Fruit fly (Drosophila melanogaster): ENCODE data around the gene CG12061.

- TF ChIP-seq crol (GFP tag; IDR thresholded peaks at IDR 0.05), result no peak
- no peak for TF ChIP-seq MTF-1 (GFP tag; optimal IDR thresholded peaks at IDR 0.05; ENCODE audit: borderline replicate concordance)
- TF ChIP-seq CG10267 (tag; optimal IDR thresholded peaks at IDR 0.05), result peak; percentile 60
- TF ChIP-seq ci (GFP tag; IDR thresholded peaks at IDR 0.05), result no peak
- no peak for TF ChIP-seq CG4617 (GFP tag; optimal IDR thresholded peaks at IDR 0.05; ENCODE audit: borderline replicate concordance)
- no peak for TF ChIP-seq dm (GFP tag; optimal IDR thresholded peaks at IDR 0.05)
- TF ChIP-seq Doc2 (GFP tag; IDR thresholded peaks at IDR 0.05), result no peak
- TF ChIP-seq CG2129 (GFP tag; IDR thresholded peaks at IDR 0.05; ENCODE audit: partially characterized antibody), result peak; percentile 86
- no peak for TF ChIP-seq kah (GFP tag; optimal IDR thresholded peaks at IDR 0.05)
- no peak for TF ChIP-seq pnt (GFP tag; optimal IDR thresholded peaks at IDR 0.05)
These were observed 28.5 kb upstream of the CG12061 start for dm6 chrX:23007399-23007798.
